Worm (Caenorhabditis elegans) whole organism, L2 larva: ENCODE results near the gene dmsr-3.

Experiments used
- C34F6.9 ChIP-seq: fragments of 150-350 bp; optimal IDR thresholded peaks from 2 replicates; lab custom pipeline; 2014; ENCODE audit warnings: missing biosample characterization, missing genetic modification characterization
- F13H6.1 ChIP-seq: sonication (generic microtip); optimal IDR thresholded peaks from 2 replicates; lab custom pipeline; 2016; ENCODE audit warnings: missing genetic modification characterization, missing compliant biosample characterization
- R02D3.7 ChIP-seq: fragments of 150-350 bp; optimal IDR thresholded peaks from 2 replicates; lab custom pipeline; 2014; ENCODE audit warnings: missing biosample characterization, missing genetic modification characterization
- Y55F3AM.14 ChIP-seq: fragments of 200-800 bp; sonication (Bioruptor generic); optimal IDR thresholded peaks from 2 replicates; lab custom pipeline; 2018; ENCODE audit warnings: mild to moderate bottlenecking, missing genetic modification characterization, missing compliant biosample characterization
- aly-2 ChIP-seq: fragments of 150-350 bp; optimal IDR thresholded peaks from 2 replicates; lab custom pipeline; 2014; ENCODE audit warnings: missing biosample characterization, missing genetic modification characterization
- ama-1 ChIP-seq: fragments of 150-350 bp; optimal IDR thresholded peaks from 2 replicates; lab custom pipeline; 2018; ENCODE audit warnings: inconsistent platforms
- blmp-1 ChIP-seq: sonication (generic microtip); optimal IDR thresholded peaks from 2 replicates; lab custom pipeline; 2017; ENCODE audit warnings: missing genetic modification characterization, mild to moderate bottlenecking, missing compliant biosample characterization, antibody characterized with exemption, moderate library complexity; ENCODE audit not compliant: insufficient read depth
- ceh-16 ChIP-seq: fragments of 150-350 bp; optimal IDR thresholded peaks from 2 replicates; lab custom pipeline; 2014; ENCODE audit warnings: missing biosample characterization, missing genetic modification characterization
- ceh-82 ChIP-seq: fragments of 150-350 bp; optimal IDR thresholded peaks from 2 replicates; lab custom pipeline; 2014; ENCODE audit warnings: missing biosample characterization, missing genetic modification characterization
- crh-2 ChIP-seq: sonication (generic microtip); optimal IDR thresholded peaks from 2 replicates; lab custom pipeline; 2017; ENCODE audit warnings: missing biosample characterization, missing genetic modification characterization
- egl-27 ChIP-seq: sonication (generic microtip); optimal IDR thresholded peaks from 3 replicates; lab custom pipeline; 2017; ENCODE audit warnings: missing biosample characterization, missing genetic modification reagents, missing genetic modification characterization
- elt-1 ChIP-seq: fragments of 150-350 bp; optimal IDR thresholded peaks from 2 replicates; lab custom pipeline; 2014; ENCODE audit warnings: missing biosample characterization, missing genetic modification characterization
- fos-1 ChIP-seq: fragments of 150-350 bp; optimal IDR thresholded peaks from 2 replicates; lab custom pipeline; 2014; ENCODE audit warnings: missing biosample characterization, missing genetic modification characterization
- gmeb-1 ChIP-seq: fragments of 150-350 bp; optimal IDR thresholded peaks from 2 replicates; lab custom pipeline; 2014; ENCODE audit warnings: missing biosample characterization, missing genetic modification characterization
- lin-11 ChIP-seq: fragments of 150-350 bp; sonication (generic microtip); optimal IDR thresholded peaks from 2 replicates; lab custom pipeline; 2014; ENCODE audit warnings: missing biosample characterization, missing genetic modification characterization, inconsistent platforms, mixed read lengths
- lin-13 ChIP-seq: fragments of 150-350 bp; optimal IDR thresholded peaks from 2 replicates; lab custom pipeline; 2014; ENCODE audit warnings: missing biosample characterization, missing genetic modification reagents, missing genetic modification characterization
- lsy-2 ChIP-seq, 2 experiments: fragments of 150-350 bp in 1 of 2; sonication (generic microtip) in 1 of 2; optimal IDR thresholded peaks; 2 replicates each; lab custom pipeline; 2014 to 2017; ENCODE audit warnings: missing biosample characterization in 2 of 2, missing genetic modification characterization in 2 of 2
- mab-5 ChIP-seq: fragments of 150-350 bp; optimal IDR thresholded peaks from 2 replicates; lab custom pipeline; 2014; ENCODE audit warnings: missing biosample characterization, missing genetic modification characterization
- mbf-1 ChIP-seq: sonication (generic microtip); optimal IDR thresholded peaks from 2 replicates; lab custom pipeline; 2017; ENCODE audit warnings: missing biosample characterization, missing genetic modification characterization
- mdl-1 ChIP-seq, 2 experiments: fragments of 150-350 bp in 1 of 2; sonication (generic microtip) in 1 of 2; optimal IDR thresholded peaks; 2 replicates each; lab custom pipeline; 2017; ENCODE audit warnings: missing biosample characterization in 2 of 2, missing genetic modification characterization in 2 of 2
- nhr-10 ChIP-seq: sonication (generic microtip); optimal IDR thresholded peaks from 2 replicates; lab custom pipeline; 2017; ENCODE audit warnings: missing biosample characterization, missing genetic modification characterization
- nhr-12 ChIP-seq: fragments of 150-350 bp; optimal IDR thresholded peaks from 2 replicates; lab custom pipeline; 2014; ENCODE audit warnings: missing biosample characterization, missing genetic modification characterization
- nhr-129 ChIP-seq: fragments of 150-350 bp; optimal IDR thresholded peaks from 2 replicates; lab custom pipeline; 2014; ENCODE audit warnings: missing biosample characterization, missing genetic modification characterization
- nhr-21 ChIP-seq: fragments of 150-350 bp; optimal IDR thresholded peaks from 2 replicates; lab custom pipeline; 2014; ENCODE audit warnings: missing biosample characterization, missing genetic modification characterization
- nhr-23 ChIP-seq: fragments of 150-350 bp; optimal IDR thresholded peaks from 2 replicates; lab custom pipeline; 2014; ENCODE audit warnings: missing biosample characterization, missing genetic modification reagents, missing genetic modification characterization
- nhr-25 ChIP-seq: fragments of 150-350 bp; sonication (generic microtip); optimal IDR thresholded peaks from 3 replicates; lab custom pipeline; 2014; ENCODE audit warnings: missing biosample characterization, missing genetic modification characterization
- nhr-6 ChIP-seq: fragments of 150-350 bp; optimal IDR thresholded peaks from 2 replicates; lab custom pipeline; 2014; ENCODE audit warnings: missing biosample characterization, missing genetic modification characterization
- peb-1 ChIP-seq: fragments of 150-350 bp; optimal IDR thresholded peaks from 2 replicates; lab custom pipeline; 2014; ENCODE audit warnings: missing biosample characterization, missing genetic modification characterization
- sem-4 ChIP-seq: fragments of 150-350 bp; optimal IDR thresholded peaks from 2 replicates; lab custom pipeline; 2014; ENCODE audit warnings: missing biosample characterization, missing genetic modification reagents, missing genetic modification characterization
- skn-1 ChIP-seq: sonication (generic microtip); optimal IDR thresholded peaks from 2 replicates; lab custom pipeline; 2017; ENCODE audit warnings: missing biosample characterization, missing genetic modification characterization
- sma-3 ChIP-seq: sonication (generic microtip); optimal IDR thresholded peaks from 2 replicates; lab custom pipeline; 2016; ENCODE audit warnings: missing genetic modification reagents, missing genetic modification characterization, missing compliant biosample characterization
- sma-9 ChIP-seq, 2 experiments: fragments of 150-350 bp in 1 of 2; sonication (generic microtip) in 1 of 2; optimal IDR thresholded peaks; 2 replicates each; lab custom pipeline; 2014 to 2016; ENCODE audit warnings: missing genetic modification characterization in 2 of 2, mild to moderate bottlenecking in 1 of 2, missing biosample characterization in 1 of 2, missing compliant biosample characterization in 1 of 2, missing genetic modification reagents in 1 of 2, moderate library complexity in 1 of 2
- snpc-4 ChIP-seq: fragments of 150-350 bp; optimal IDR thresholded peaks from 2 replicates; lab custom pipeline; 2014; ENCODE audit warnings: missing biosample characterization, missing genetic modification characterization
- unc-55 ChIP-seq: fragments of 150-350 bp; sonication (generic microtip); optimal IDR thresholded peaks from 3 replicates; lab custom pipeline; 2014; ENCODE audit warnings: missing biosample characterization, missing genetic modification reagents, missing genetic modification characterization
- unc-62 ChIP-seq: fragments of 150-350 bp; optimal IDR thresholded peaks from 2 replicates; lab custom pipeline; 2014; ENCODE audit warnings: missing biosample characterization, missing genetic modification reagents, missing genetic modification characterization
- ztf-1 ChIP-seq: fragments of 200-800 bp; sonication (Bioruptor generic); conservative IDR thresholded peaks from 2 replicates; pipeline ENCODE4 v1.3.6; 2022; ENCODE audit warnings: missing genetic modification characterization, missing compliant biosample characterization
- ztf-11 ChIP-seq: sonication (generic microtip); optimal IDR thresholded peaks from 2 replicates; lab custom pipeline; 2017; ENCODE audit warnings: missing biosample characterization, missing genetic modification characterization
- ztf-4 ChIP-seq: fragments of 150-350 bp; optimal IDR thresholded peaks from 2 replicates; lab custom pipeline; 2014; ENCODE audit warnings: missing biosample characterization, missing genetic modification characterization

Gene dmsr-3

DNA sequence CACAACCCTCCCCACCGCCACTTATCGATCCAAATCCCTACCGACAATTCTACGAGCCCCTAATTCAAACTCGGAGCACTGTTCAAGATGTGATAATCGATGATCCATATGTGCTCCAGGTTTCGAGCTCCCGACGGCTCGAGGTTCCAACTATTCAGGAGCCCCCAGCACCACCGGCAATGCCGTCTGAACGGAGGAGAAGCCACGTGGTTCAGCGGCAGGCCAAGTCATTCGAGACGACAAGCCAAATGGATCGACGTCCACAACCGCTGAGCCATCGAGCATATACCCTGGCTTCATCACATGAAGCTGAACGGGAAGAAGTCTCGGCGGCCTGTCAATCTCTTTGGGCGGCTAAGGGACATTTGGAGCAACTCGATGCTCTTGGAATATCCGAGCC is 55.4 kb downstream of the dmsr-3 start:
- no peak for TF ChIP-seq lsy-2 (tag; optimal IDR thresholded peaks at IDR 0.05; lab: Kevin White, UChicago)
- no peak for TF ChIP-seq ztf-11

DNA sequence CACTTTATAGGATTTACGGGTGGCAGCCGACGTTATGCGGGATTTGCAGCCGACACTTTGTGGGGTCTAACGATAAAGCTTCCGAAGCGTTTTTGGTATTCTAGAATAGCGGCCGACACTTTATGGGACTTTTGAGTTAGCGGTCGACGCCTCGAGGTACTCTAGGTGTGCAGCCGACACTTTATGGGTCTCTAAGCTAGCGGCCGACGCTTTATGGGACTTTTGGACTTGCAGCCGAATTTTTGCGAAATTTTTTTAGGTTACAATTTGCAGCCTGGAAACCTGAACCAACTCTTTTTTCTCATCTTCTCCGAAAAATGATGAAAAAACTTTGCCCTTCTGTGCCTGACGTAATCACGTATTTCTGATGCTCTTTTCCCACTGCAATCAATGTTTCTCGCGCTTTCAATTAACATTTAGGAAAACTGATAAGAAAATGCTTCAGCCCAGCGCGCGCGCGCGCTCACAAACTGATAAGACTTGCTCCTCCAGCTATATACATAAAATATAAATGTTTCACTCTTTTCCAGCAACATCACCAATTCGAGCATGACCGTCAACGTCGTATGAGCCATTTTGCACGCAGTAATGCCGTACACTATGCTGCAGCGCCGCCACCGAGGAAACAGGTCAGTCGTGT is 56.7 kb downstream of the dmsr-3 start:
- peak; percentile 56 for TF ChIP-seq sma-9 (GFP tag; optimal IDR thresholded peaks at IDR 0.05; lab: Kevin White, UChicago)
- no peak for TF ChIP-seq sma-9 (tag; optimal IDR thresholded peaks at IDR 0.05; lab: Kevin White, UChicago)
- TF ChIP-seq R02D3.7 (tag; lab: Kevin White, UChicago): no peak
- no peak for TF ChIP-seq nhr-6 (tag; lab: Kevin White, UChicago)
- TF ChIP-seq fos-1 (tag; lab: Kevin White, UChicago): peak; percentile 87
- TF ChIP-seq ama-1 (lab: Kevin White, UChicago): no peak
- peak; percentile 12 for TF ChIP-seq gmeb-1 (tag; lab: Kevin White, UChicago)
- TF ChIP-seq crh-2 (tag; lab: Kevin White, UChicago): peak; percentile 28

DNA sequence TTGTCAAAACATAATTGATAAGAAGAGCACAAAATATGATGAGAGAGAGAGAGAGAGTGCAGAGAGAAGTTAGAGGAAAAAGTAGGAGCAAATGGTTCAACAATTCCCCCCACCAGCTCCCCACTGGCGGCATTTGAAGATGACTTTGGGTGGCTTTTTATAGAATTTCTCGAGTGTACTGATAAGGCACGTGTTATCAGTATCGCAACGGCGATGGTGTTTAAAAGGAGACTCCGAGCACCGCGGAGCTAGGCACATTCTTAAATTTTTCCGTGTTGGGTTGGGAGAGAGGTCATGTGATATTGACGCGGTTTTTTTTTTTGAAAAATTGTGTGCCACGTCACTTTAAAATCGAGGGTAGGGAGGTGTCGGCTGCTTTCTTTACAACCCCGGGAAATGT is 57.5 kb downstream of the dmsr-3 start:
- no peak for TF ChIP-seq blmp-1 (tag; lab: Kevin White, UChicago)
- no peak for TF ChIP-seq C34F6.9 (tag; lab: Kevin White, UChicago)
- no peak for TF ChIP-seq nhr-25
- peak; percentile 36 for TF ChIP-seq sma-3 (GFP tag; lab: Kevin White, UChicago)
- no peak for TF ChIP-seq nhr-6 (tag; lab: Kevin White, UChicago)
- TF ChIP-seq nhr-129 (tag; lab: Kevin White, UChicago): peak; percentile 18
- TF ChIP-seq sma-9 (GFP tag; optimal IDR thresholded peaks at IDR 0.05; lab: Kevin White, UChicago): peak; percentile 77
- TF ChIP-seq sma-9 (tag; optimal IDR thresholded peaks at IDR 0.05; lab: Kevin White, UChicago): no peak
- TF ChIP-seq unc-55 (GFP tag; lab: Kevin White, UChicago): no peak
- TF ChIP-seq fos-1 (tag; lab: Kevin White, UChicago): peak; percentile 58
- no peak for TF ChIP-seq nhr-12
- TF ChIP-seq ztf-1 (GFP tag; lab: Robert Waterston, UW): no peak
- TF ChIP-seq mbf-1 (tag; lab: Kevin White, UChicago): no peak
- TF ChIP-seq lin-13 (GFP tag; lab: Kevin White, UChicago): peak; percentile 28
- no peak for TF ChIP-seq elt-1 (tag; lab: Kevin White, UChicago)
- TF ChIP-seq Y55F3AM.14 (GFP tag; lab: Kevin White, UChicago): no peak
- peak; percentile 27 for TF ChIP-seq F13H6.1 (tag; lab: Kevin White, UChicago)
- no peak for TF ChIP-seq ztf-11
- peak; percentile 25 for TF ChIP-seq skn-1 (tag; lab: Kevin White, UChicago)
- TF ChIP-seq snpc-4: no peak
- TF ChIP-seq ceh-16: no peak
- TF ChIP-seq nhr-23 (tag; lab: Kevin White, UChicago): no peak
- no peak for TF ChIP-seq egl-27
- no peak for TF ChIP-seq peb-1 (tag; lab: Kevin White, UChicago)
- no peak for TF ChIP-seq aly-2 (tag; lab: Kevin White, UChicago)
- no peak for TF ChIP-seq sem-4 (tag; lab: Kevin White, UChicago)
- TF ChIP-seq nhr-21 (tag; lab: Kevin White, UChicago): no peak
- TF ChIP-seq mdl-1 (tag; optimal IDR thresholded peaks at IDR 0.05; lab: Kevin White, UChicago): peak in 1 of 2 experiments; percentile 58
- no peak for TF ChIP-seq lsy-2 (tag; optimal IDR thresholded peaks at IDR 0.05; lab: Kevin White, UChicago)
- TF ChIP-seq lin-11 (tag; lab: Kevin White, UChicago): no peak
- no peak for TF ChIP-seq ceh-82 (tag; lab: Kevin White, UChicago)
- TF ChIP-seq unc-62: no peak
- peak; percentile 55 for TF ChIP-seq gmeb-1 (tag; lab: Kevin White, UChicago)
- no peak for TF ChIP-seq nhr-10 (tag; lab: Kevin White, UChicago)
- TF ChIP-seq ztf-4 (tag; lab: Kevin White, UChicago): no peak
- TF ChIP-seq crh-2 (tag; lab: Kevin White, UChicago): peak; percentile 82
- TF ChIP-seq mab-5 (tag; lab: Kevin White, UChicago): no peak
